Fruit fly (Drosophila melanogaster): ENCODE data around the gene Lar.

The Lar gene

dm6 chr2L:19582185-19582584 lies 4.2 kb upstream of the Lar start, which contains the start of gene Hakai (continued):
- TF ChIP-seq nom (GFP tag; optimal IDR thresholded peaks at IDR 0.05): no peak
- peak; percentile 30 for TF ChIP-seq Hr3 (GFP tag; optimal IDR thresholded peaks at IDR 0.05)
- peak; percentile 50 for TF ChIP-seq CG7839 (tag; optimal IDR thresholded peaks at IDR 0.05)
- peak; percentile 26 for TF ChIP-seq caup (GFP tag; optimal IDR thresholded peaks at IDR 0.05; ENCODE audit: severe bottlenecking)
- no peak for TF ChIP-seq Jarid2 (GFP tag; optimal IDR thresholded peaks at IDR 0.05)
- TF ChIP-seq Mad (GFP tag; optimal IDR thresholded peaks at IDR 0.05): peak; percentile 49
- TF ChIP-seq CG1832 (GFP tag; optimal IDR thresholded peaks at IDR 0.05): peak; percentile 13
- peak; percentile 15 for TF ChIP-seq CG2116 (GFP tag; optimal IDR thresholded peaks at IDR 0.05)
- TF ChIP-seq gfzf (GFP tag; optimal IDR thresholded peaks at IDR 0.05): peak; percentile 31
- peak; percentile 77 for TF ChIP-seq CG30403 (GFP tag; optimal IDR thresholded peaks at IDR 0.05)
- 0 out of 3 replicates have a peak, but pooled peaks have one; percentile 32 for TF ChIP-seq CG7963 (GFP tag; IDR thresholded peaks at IDR 0.05; ENCODE audit: partially characterized antibody)
- peak; percentile 69; the same call in 2 of the 3 replicates for TF ChIP-seq Dbx (GFP tag; IDR thresholded peaks at IDR 0.05)
- peak; percentile 40 for TF ChIP-seq Bteb2 (GFP tag; optimal IDR thresholded peaks at IDR 0.05)
- no peak for TF ChIP-seq Stat92E (GFP tag; optimal IDR thresholded peaks at IDR 0.05)
- no peak for TF ChIP-seq CG43689 (GFP tag; IDR thresholded peaks at IDR 0.05)
- TF ChIP-seq CG7372 (GFP tag; IDR thresholded peaks at IDR 0.05): peak; percentile 46; the same call in 1 of the 2 replicates
- TF ChIP-seq nerfin-2 (GFP tag; IDR thresholded peaks at IDR 0.05; ENCODE audit: partially characterized antibody): peak; percentile 33; the same call in 1 of the 2 replicates
- peak; percentile 62 for TF ChIP-seq ken (GFP tag; IDR thresholded peaks at IDR 0.05)
- peak; percentile 47; the same call in 1 of the 3 replicates for TF ChIP-seq CG11093 (GFP tag; IDR thresholded peaks at IDR 0.05)
- TF ChIP-seq CG11247 (GFP tag; IDR thresholded peaks at IDR 0.05): peak; percentile 60
- TF ChIP-seq Sox102F (GFP tag; optimal IDR thresholded peaks at IDR 0.05): peak; percentile 27
- TF ChIP-seq lmd (GFP tag; IDR thresholded peaks at IDR 0.05): peak; percentile 63
- TF ChIP-seq Meics (GFP tag; optimal IDR thresholded peaks at IDR 0.05): peak; percentile 18
- TF ChIP-seq sim (GFP tag; IDR thresholded peaks at IDR 0.05): no peak
- TF ChIP-seq CG7745 (tag; optimal IDR thresholded peaks at IDR 0.05): no peak
- TF ChIP-seq CG31365 (tag; optimal IDR thresholded peaks at IDR 0.05): no peak
- no peak for TF ChIP-seq tap (tag; optimal IDR thresholded peaks at IDR 0.05)
- TF ChIP-seq CG18619 (GFP tag; optimal IDR thresholded peaks at IDR 0.05): peak; percentile 26
- TF ChIP-seq CG17568 (GFP tag; optimal IDR thresholded peaks at IDR 0.05): no peak
- TF ChIP-seq Tbp (GFP tag; optimal IDR thresholded peaks at IDR 0.05): no peak
- TF ChIP-seq Mes4 (GFP tag; optimal IDR thresholded peaks at IDR 0.05): peak; percentile 56
- TF ChIP-seq tna (GFP tag; IDR thresholded peaks at IDR 0.05; ENCODE audit: partially characterized antibody): peak; percentile 41; the same call in 1 of the 2 replicates
- no peak for TF ChIP-seq zf30C (GFP tag; optimal IDR thresholded peaks at IDR 0.05)
- peak in 1 of 2 experiments; percentile 12 for TF ChIP-seq Dfd (GFP tag; optimal IDR thresholded peaks at IDR 0.05)
- TF ChIP-seq gce (GFP tag; IDR thresholded peaks at IDR 0.05): 0 out of 3 replicates have a peak, but pooled peaks have one; percentile 55
- TF ChIP-seq Mrtf (GFP tag; IDR thresholded peaks at IDR 0.05): no peak
- peak; percentile 27 to 68 for TF ChIP-seq Hr51 (GFP tag; optimal IDR thresholded peaks at IDR 0.05)
- TF ChIP-seq CG8290 (GFP tag; optimal IDR thresholded peaks at IDR 0.05): peak; percentile 65
- peak; percentile 5 to 54 for TF ChIP-seq CG8290 (tag; optimal IDR thresholded peaks at IDR 0.05)
- peak; percentile 55; the same call in 1 of the 2 replicates for TF ChIP-seq al (GFP tag; IDR thresholded peaks at IDR 0.05)
- peak; percentile 5 for TF ChIP-seq maf-S (GFP tag; optimal IDR thresholded peaks at IDR 0.05)
- TF ChIP-seq jigr1 (GFP tag; IDR thresholded peaks at IDR 0.05): no peak
- TF ChIP-seq CG32767 (GFP tag; IDR thresholded peaks at IDR 0.05): no peak
- TF ChIP-seq yki (optimal IDR thresholded peaks at IDR 0.05): no peak
- TF ChIP-seq CG12299 (tag; optimal IDR thresholded peaks at IDR 0.05): no peak
- TF ChIP-seq CG6791 (GFP tag; IDR thresholded peaks at IDR 0.05; ENCODE audit: partially characterized antibody): peak; percentile 64; the same call in 2 of the 3 replicates
- TF ChIP-seq dm (GFP tag; optimal IDR thresholded peaks at IDR 0.05): peak; percentile 62
- TF ChIP-seq emc (GFP tag; optimal IDR thresholded peaks at IDR 0.05): peak; percentile 35
- peak; percentile 11; the same call in 1 of the 2 replicates for TF ChIP-seq Taf1 (GFP tag; IDR thresholded peaks at IDR 0.05)
- no peak for TF ChIP-seq CG16779 (GFP tag; IDR thresholded peaks at IDR 0.05)
- TF ChIP-seq pb (GFP tag; optimal IDR thresholded peaks at IDR 0.05): peak; percentile 70

Measured in whole organism, embryonic.